Fruit fly (Drosophila melanogaster): ENCODE data around the gene CG5039.
A peak's percentile ranks its signal among the peaks of the same experiment; 100 is the strongest.

Gene CG5039

dm6 chr3R:25637294-25638174 is 40.9 kb upstream of the CG5039 start, which contains the start of gene jigr1 (continued):
- no peak for TF ChIP-seq E2f1 (GFP tag; IDR thresholded peaks at IDR 0.05)
- no peak for TF ChIP-seq CG6272 (GFP tag; IDR thresholded peaks at IDR 0.05)
- peak; percentile 64 for TF ChIP-seq nom (GFP tag; optimal IDR thresholded peaks at IDR 0.05)
- TF ChIP-seq CG30403 (GFP tag; optimal IDR thresholded peaks at IDR 0.05): peak; percentile 24
- no peak for TF ChIP-seq Dip2 (GFP tag; IDR thresholded peaks at IDR 0.05)
- no peak for TF ChIP-seq dm (GFP tag; optimal IDR thresholded peaks at IDR 0.05)
- no peak for TF ChIP-seq pho (GFP tag; optimal IDR thresholded peaks at IDR 0.05)
- peak; percentile 12 for TF ChIP-seq CG2678 (tag; optimal IDR thresholded peaks at IDR 0.05)
- no peak for TF ChIP-seq Tbp (GFP tag; optimal IDR thresholded peaks at IDR 0.05)
- TF ChIP-seq CG12219 (GFP tag; optimal IDR thresholded peaks at IDR 0.05): no peak
- no peak for TF ChIP-seq GATAe (GFP tag; conservative IDR thresholded peaks at IDR 0.05)
- no peak for TF ChIP-seq mam (GFP tag; optimal IDR thresholded peaks at IDR 0.05)
- no peak for TF ChIP-seq chm (GFP tag; IDR thresholded peaks at IDR 0.05)
- TF ChIP-seq pum (GFP tag; optimal IDR thresholded peaks at IDR 0.05): no peak
- TF ChIP-seq fd102C (GFP tag; optimal IDR thresholded peaks at IDR 0.05): peak; percentile 60
- TF ChIP-seq CG7271 (tag; optimal IDR thresholded peaks at IDR 0.05): peak; percentile 63
- TF ChIP-seq CG12659 (GFP tag; optimal IDR thresholded peaks at IDR 0.05): no peak
- TF ChIP-seq CG13894 (tag; optimal IDR thresholded peaks at IDR 0.05): no peak
- peak; percentile 32 for TF ChIP-seq CG2202 (tag; optimal IDR thresholded peaks at IDR 0.05)
- no peak for TF ChIP-seq CG6854 (GFP tag; optimal IDR thresholded peaks at IDR 0.05)
- no peak for TF ChIP-seq CG6683 (GFP tag; optimal IDR thresholded peaks at IDR 0.05)
- TF ChIP-seq B-H2 (GFP tag; optimal IDR thresholded peaks at IDR 0.05): no peak
- TF ChIP-seq eyg (GFP tag; optimal IDR thresholded peaks at IDR 0.05): no peak

dm6 chr3R:25638381-25638780 is 40.1 kb upstream of the CG5039 start:
- TF ChIP-seq sug (tag; optimal IDR thresholded peaks at IDR 0.05) (no peak), bsh (GFP tag; optimal IDR thresholded peaks at IDR 0.05) (no peak), MESR4 (GFP tag; optimal IDR thresholded peaks at IDR 0.05) (no peak), CG8388 (GFP tag; optimal IDR thresholded peaks at IDR 0.05) (no peak), CG12769 (tag; optimal IDR thresholded peaks at IDR 0.05) (no peak), CG6791 (GFP tag; IDR thresholded peaks at IDR 0.05; ENCODE audit: partially characterized antibody) (no peak), CG17568 (GFP tag; optimal IDR thresholded peaks at IDR 0.05) (no peak), luna (GFP tag; optimal IDR thresholded peaks at IDR 0.05) (no peak), CG17359 (tag; optimal IDR thresholded peaks at IDR 0.05) (no peak)

- no peak for TF ChIP-seq CG1602 (GFP tag; optimal IDR thresholded peaks at IDR 0.05)
- peak; percentile 44 for TF ChIP-seq Med (GFP tag)
- peak; percentile 0 for TF ChIP-seq CG10979 (tag; optimal IDR thresholded peaks at IDR 0.05)
- no peak for TF ChIP-seq dysf (GFP tag; IDR thresholded peaks at IDR 0.05)
- TF ChIP-seq sens (GFP tag): peak; percentile 78
- TF ChIP-seq Lim3 (GFP tag; IDR thresholded peaks at IDR 0.05): no peak
- TF ChIP-seq nom (GFP tag; optimal IDR thresholded peaks at IDR 0.05): peak; percentile 2
- no peak for TF ChIP-seq ATbp (GFP tag; optimal IDR thresholded peaks at IDR 0.05)
- TF ChIP-seq repo (GFP tag; optimal IDR thresholded peaks at IDR 0.05): no peak
- TF ChIP-seq ac (GFP tag; optimal IDR thresholded peaks at IDR 0.05): no peak
- TF ChIP-seq Opbp (GFP tag; IDR thresholded peaks at IDR 0.05; ENCODE audit: partially characterized antibody): no peak
- TF ChIP-seq pnt (GFP tag; optimal IDR thresholded peaks at IDR 0.05): no peak
- peak; percentile 60 for TF ChIP-seq zf30C (GFP tag; optimal IDR thresholded peaks at IDR 0.05)
- peak; percentile 56 for TF ChIP-seq lbe (GFP tag; optimal IDR thresholded peaks at IDR 0.05)
- TF ChIP-seq CG7987 (GFP tag; optimal IDR thresholded peaks at IDR 0.05): no peak
- TF ChIP-seq ind (GFP tag; optimal IDR thresholded peaks at IDR 0.05): no peak
- TF ChIP-seq Hr39 (optimal IDR thresholded peaks at IDR 0.05): no peak
- no peak for TF ChIP-seq bsh (GFP tag; optimal IDR thresholded peaks at IDR 0.05)
- TF ChIP-seq exex (tag; optimal IDR thresholded peaks at IDR 0.05): no peak
Observed at dm6 chr3R:25638961-25639360, 39.5 kb upstream of the CG5039 start.

Measured in whole organism, embryonic.